Worm (Caenorhabditis elegans): ENCODE results near the gene ada-2.
A peak's percentile ranks its signal among the peaks of the same experiment; 100 is the strongest.

ada-2 gene

ce11 chrII:7245576-7245975, 6.5 kb upstream of the ada-2 start, which contains the start of gene skpo-3:
TSS of gene skpo-3 (plus strand) at chrII:7245876.
- no peak for TF ChIP-seq mdl-1 (tag; optimal IDR thresholded peaks at IDR 0.05)
- no peak for TF ChIP-seq snu-23 (GFP tag; optimal IDR thresholded peaks at IDR 0.05)
- no peak for TF ChIP-seq lsy-2 (tag; optimal IDR thresholded peaks at IDR 0.05)
- no peak for TF ChIP-seq ces-1 (GFP tag; optimal IDR thresholded peaks at IDR 0.05)
- no peak for TF ChIP-seq pqm-1 (tag; optimal IDR thresholded peaks at IDR 0.05)
- TF ChIP-seq tbx-2 (tag; optimal IDR thresholded peaks at IDR 0.05), result no peak
- TF ChIP-seq egl-13 (tag; optimal IDR thresholded peaks at IDR 0.05), result no peak
- TF ChIP-seq aha-1 (tag; optimal IDR thresholded peaks at IDR 0.05), result no peak
- TF ChIP-seq grh-1 (GFP tag; IDR thresholded peaks at IDR 0.05), result no peak
- no peak for TF ChIP-seq ceh-8 (GFP tag; optimal IDR thresholded peaks at IDR 0.05)
- TF ChIP-seq skn-1 (tag; optimal IDR thresholded peaks at IDR 0.05), result no peak
- no peak for TF ChIP-seq aly-2 (tag; optimal IDR thresholded peaks at IDR 0.05)
- TF ChIP-seq unc-62 (GFP tag; optimal IDR thresholded peaks at IDR 0.05), result no peak
- no peak for TF ChIP-seq lin-14 (GFP tag; optimal IDR thresholded peaks at IDR 0.05)
- no peak for TF ChIP-seq nhr-77 (tag; optimal IDR thresholded peaks at IDR 0.05)
- no peak for TF ChIP-seq zag-1 (tag; optimal IDR thresholded peaks at IDR 0.05)
- no peak for TF ChIP-seq unc-30 (tag; optimal IDR thresholded peaks at IDR 0.05)
- TF ChIP-seq unc-130 (tag; optimal IDR thresholded peaks at IDR 0.05), result no peak
- TF ChIP-seq hlh-17 (GFP tag; optimal IDR thresholded peaks at IDR 0.05; ENCODE audit: borderline replicate concordance), result no peak

- TF ChIP-seq vab-15 (tag; optimal IDR thresholded peaks at IDR 0.05) (no peak), ama-1 (optimal IDR thresholded peaks at IDR 0.05) (no peak), mef-2 (tag; optimal IDR thresholded peaks at IDR 0.05) (no peak), C16A3.4 (tag; optimal IDR thresholded peaks at IDR 0.05) (peak; percentile 6), rnt-1 (tag; optimal IDR thresholded peaks at IDR 0.05) (no peak), mep-1 (tag; optimal IDR thresholded peaks at IDR 0.05) (peak; percentile 2), hpl-2 (GFP tag; optimal IDR thresholded peaks at IDR 0.05) (no peak), Y116A8C.19 (tag; optimal IDR thresholded peaks at IDR 0.05; ENCODE audit: borderline replicate concordance) (no peak), nhr-77 (tag; optimal IDR thresholded peaks at IDR 0.05) (no peak), dsc-1 (tag; optimal IDR thresholded peaks at IDR 0.05) (no peak), ztf-4 (tag; optimal IDR thresholded peaks at IDR 0.05) (no peak), lsy-2 (tag; optimal IDR thresholded peaks at IDR 0.05) (peak in 1 of 2 experiments; percentile 12), unc-86 (tag; optimal IDR thresholded peaks at IDR 0.05) (no peak), blmp-1 (tag; optimal IDR thresholded peaks at IDR 0.05) (peak; percentile 28), efl-1 (optimal IDR thresholded peaks at IDR 0.05) (peak in 1 of 2 experiments; percentile 27), efl-1 (GFP tag; optimal IDR thresholded peaks at IDR 0.05 in 1 of 2) (peak in 1 of 2 experiments; percentile 3), nhr-237 (tag; optimal IDR thresholded peaks at IDR 0.05) (no peak), skn-1 (tag; optimal IDR thresholded peaks at IDR 0.05) (no peak), sptf-1 (tag; optimal IDR thresholded peaks at IDR 0.05) (no peak), nhr-20 (tag; optimal IDR thresholded peaks at IDR 0.05) (peak; percentile 40), lin-15B (tag; optimal IDR thresholded peaks at IDR 0.05) (no peak), unc-30 (tag; optimal IDR thresholded peaks at IDR 0.05) (no peak), irx-1 (tag; optimal IDR thresholded peaks at IDR 0.05) (no peak), nhr-84 (tag; optimal IDR thresholded peaks at IDR 0.05) (no peak), nhr-28 (tag; optimal IDR thresholded peaks at IDR 0.05) (no peak), unc-98 (GFP tag; IDR thresholded peaks at IDR 0.05) (no peak), nhr-90 (tag; optimal IDR thresholded peaks at IDR 0.05; ENCODE audit: poor library complexity) (no peak), ztf-11 (tag; optimal IDR thresholded peaks at IDR 0.05) (no peak), lin-35 (GFP tag; optimal IDR thresholded peaks at IDR 0.05) (peak in 1 of 2 experiments; percentile 27), ceh-90 (tag; optimal IDR thresholded peaks at IDR 0.05) (no peak), C04F5.9 (tag; optimal IDR thresholded peaks at IDR 0.05) (no peak), sox-4 (tag; optimal IDR thresholded peaks at IDR 0.05) (no peak), aha-1 (tag; optimal IDR thresholded peaks at IDR 0.05) (no peak), nhr-19 (GFP tag; conservative IDR thresholded peaks at IDR 0.05) (no peak), lir-3 (tag; optimal IDR thresholded peaks at IDR 0.05; ENCODE audit: poor library complexity) (no peak), dpl-1 (GFP tag; optimal IDR thresholded peaks at IDR 0.05) (peak in 1 of 3 experiments; percentile 20), pag-3 (tag; optimal IDR thresholded peaks at IDR 0.05; ENCODE audit: borderline replicate concordance, insufficient read depth) (no peak)
Measured at ce11 chrII:7253073-7253472, 1.0 kb downstream of the ada-2 start, which contains the start of gene lsm-4. TSS of gene lsm-4 (minus strand) at chrII:7253163.

Data from whole organism, L1 larva.